Fruit fly (Drosophila melanogaster): ENCODE measurements around the gene CG9288.

Gene CG9288

DNA sequence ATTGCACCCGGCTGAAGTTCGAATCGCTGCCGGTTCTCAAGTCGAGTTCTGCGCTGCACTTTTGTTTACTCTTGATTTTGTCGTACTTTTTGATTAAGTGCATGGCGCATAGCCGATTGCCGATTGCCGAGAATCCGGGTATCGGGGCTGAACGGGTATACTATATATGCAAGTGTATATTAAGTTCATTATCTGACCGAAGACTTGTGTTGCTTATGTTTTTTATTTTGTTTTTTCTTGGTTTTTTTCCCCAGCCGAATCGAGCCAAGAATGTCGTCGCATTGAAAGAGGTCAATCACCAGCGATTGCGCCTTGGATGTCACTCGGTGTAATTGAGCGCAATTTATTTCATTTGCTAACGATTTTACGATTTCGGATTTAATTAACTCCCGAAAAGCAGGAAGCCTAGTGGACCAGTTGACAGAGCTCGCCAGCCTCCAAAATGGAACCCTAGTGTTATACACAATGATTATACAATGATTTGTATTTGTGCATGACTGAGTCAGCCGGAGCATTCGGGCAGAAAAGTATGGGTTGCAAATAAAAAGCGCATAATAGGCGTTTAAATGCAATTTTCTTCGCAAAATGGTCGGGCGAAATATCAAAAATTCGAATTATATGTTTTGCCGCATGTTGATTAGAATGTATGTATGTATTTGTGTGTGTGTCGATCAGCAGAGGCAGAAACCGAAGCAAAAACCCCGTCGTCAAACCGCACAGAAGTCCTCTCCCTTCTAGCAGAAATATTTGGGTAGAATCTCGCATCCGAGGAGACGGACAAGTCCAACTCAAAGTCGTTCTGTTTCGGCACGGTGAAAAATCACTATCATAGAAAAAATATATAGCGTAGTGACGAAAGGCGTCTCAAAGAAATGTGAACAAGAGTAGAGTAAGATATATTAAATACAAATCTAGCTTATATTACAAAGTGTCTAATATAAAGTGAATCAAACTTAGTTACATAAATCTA is 48.8 kb downstream of the CG9288 start, which contains the start of gene Mst87F:
Gene Mst87F, minus strand, starts transcription at position 56 of the 970 bp plus-strand sequence.
- TF ChIP-seq EcR (GFP tag; optimal IDR thresholded peaks at IDR 0.05) = peak; percentile 84
- TF ChIP-seq rn (GFP tag; IDR thresholded peaks at IDR 0.05) = no peak

Measured in whole organism, pupa.